Worm (Caenorhabditis elegans): ENCODE results near the gene rab-33.

Gene rab-33

ce11 chrIII:10460427-10461163, 43.1 kb downstream of the rab-33 start, which contains the start of gene ecps-1:
Gene ecps-1, minus strand, starts transcription at chrIII:10460551.
- TF ChIP-seq nhr-19 (GFP tag; conservative IDR thresholded peaks at IDR 0.05): peak; percentile 89
- TF ChIP-seq sup-37 (GFP tag; optimal IDR thresholded peaks at IDR 0.05): peak; percentile 50
- peak; percentile 92 for TF ChIP-seq nhr-20 (tag; optimal IDR thresholded peaks at IDR 0.05)
- TF ChIP-seq elt-2 (tag; optimal IDR thresholded peaks at IDR 0.05): peak; percentile 61
- peak; percentile 98 for TF ChIP-seq rnt-1 (tag; optimal IDR thresholded peaks at IDR 0.05)
- TF ChIP-seq swsn-7 (tag; optimal IDR thresholded peaks at IDR 0.05): peak; percentile 91
- TF ChIP-seq ztf-11 (tag; optimal IDR thresholded peaks at IDR 0.05): peak in 1 of 2 experiments; percentile 95
- TF ChIP-seq pax-3 (tag; optimal IDR thresholded peaks at IDR 0.05): peak; percentile 93
- no peak for TF ChIP-seq nhr-84 (tag; optimal IDR thresholded peaks at IDR 0.05)
- peak; percentile 81 for TF ChIP-seq egl-13 (tag; optimal IDR thresholded peaks at IDR 0.05)
- TF ChIP-seq ceh-88 (GFP tag; IDR thresholded peaks at IDR 0.05): peak; percentile 90
- TF ChIP-seq isw-1 (GFP tag; IDR thresholded peaks at IDR 0.05): peak; percentile 86
- peak; percentile 91 for TF ChIP-seq ceh-63 (GFP tag; optimal IDR thresholded peaks at IDR 0.05)
- TF ChIP-seq lir-3 (tag; optimal IDR thresholded peaks at IDR 0.05; ENCODE audit: poor library complexity): peak; percentile 95
- TF ChIP-seq ceh-82 (tag; optimal IDR thresholded peaks at IDR 0.05): peak; percentile 80 to 92 (median 90)
- TF ChIP-seq xbp-1 (tag; optimal IDR thresholded peaks at IDR 0.05): peak; percentile 92
- peak; percentile 83 for TF ChIP-seq lin-13 (GFP tag; optimal IDR thresholded peaks at IDR 0.05)
- TF ChIP-seq snpc-4 (tag; optimal IDR thresholded peaks at IDR 0.05): peak; percentile 50
- no peak for TF ChIP-seq blmp-1 (tag; optimal IDR thresholded peaks at IDR 0.05)
- TF ChIP-seq unc-86 (tag; optimal IDR thresholded peaks at IDR 0.05): peak; percentile 87
- no peak for TF ChIP-seq C34B4.2 (tag; optimal IDR thresholded peaks at IDR 0.05)
- no peak for TF ChIP-seq unc-62 (GFP tag; optimal IDR thresholded peaks at IDR 0.05)
- peak; percentile 92 for TF ChIP-seq tbx-2 (tag; optimal IDR thresholded peaks at IDR 0.05)
- peak; percentile 81 for TF ChIP-seq jun-1 (tag; optimal IDR thresholded peaks at IDR 0.05)
- peak; percentile 51 for TF ChIP-seq ztf-4 (tag; optimal IDR thresholded peaks at IDR 0.05)
- TF ChIP-seq sptf-1 (tag; optimal IDR thresholded peaks at IDR 0.05): no peak
- TF ChIP-seq nhr-77 (tag; optimal IDR thresholded peaks at IDR 0.05): peak; percentile 79
- peak; percentile 77 for TF ChIP-seq ceh-90 (tag; optimal IDR thresholded peaks at IDR 0.05)
- no peak for TF ChIP-seq nhr-76 (tag; optimal IDR thresholded peaks at IDR 0.05)
- TF ChIP-seq nhr-47 (tag; optimal IDR thresholded peaks at IDR 0.05): peak; percentile 94
- no peak for TF ChIP-seq nhr-12 (tag; optimal IDR thresholded peaks at IDR 0.05)
- TF ChIP-seq nhr-237 (tag; optimal IDR thresholded peaks at IDR 0.05): peak; percentile 68
- TF ChIP-seq snu-23 (GFP tag; optimal IDR thresholded peaks at IDR 0.05): peak; percentile 94
- peak; percentile 61; the same call in 1 of the 2 replicates for TF ChIP-seq grh-1 (GFP tag; IDR thresholded peaks at IDR 0.05)
- peak; percentile 96 for TF ChIP-seq nhr-90 (tag; optimal IDR thresholded peaks at IDR 0.05; ENCODE audit: poor library complexity)
- peak; percentile 92 for TF ChIP-seq nhr-85 (tag)
- TF ChIP-seq fkh-4 (tag; optimal IDR thresholded peaks at IDR 0.05; ENCODE audit: borderline replicate concordance): peak; percentile 76
- TF ChIP-seq skn-1 (tag; optimal IDR thresholded peaks at IDR 0.05): peak; percentile 98
- peak; percentile 89 for TF ChIP-seq aly-2 (tag; optimal IDR thresholded peaks at IDR 0.05)
- TF ChIP-seq unc-98 (GFP tag; IDR thresholded peaks at IDR 0.05): peak; percentile 96
- TF ChIP-seq Y116A8C.19 (tag; optimal IDR thresholded peaks at IDR 0.05; ENCODE audit: borderline replicate concordance): peak; percentile 21
- no peak for TF ChIP-seq hlh-17 (GFP tag; optimal IDR thresholded peaks at IDR 0.05; ENCODE audit: borderline replicate concordance)
- no peak for TF ChIP-seq efl-3 (GFP tag; optimal IDR thresholded peaks at IDR 0.05)
- no peak for TF ChIP-seq alr-1 (tag; optimal IDR thresholded peaks at IDR 0.05; ENCODE audit: borderline replicate concordance)
- TF ChIP-seq nhr-28 (tag; optimal IDR thresholded peaks at IDR 0.05): no peak
- peak; percentile 88 to 92 for TF ChIP-seq efl-1 (optimal IDR thresholded peaks at IDR 0.05)
- peak; percentile 78 to 98 for TF ChIP-seq efl-1 (GFP tag; optimal IDR thresholded peaks at IDR 0.05 in 1 of 2)
- peak; percentile 83 for TF ChIP-seq lin-39 (tag; optimal IDR thresholded peaks at IDR 0.05)
- peak; percentile 70 for TF ChIP-seq zip-4 (GFP tag; optimal IDR thresholded peaks at IDR 0.05)
- no peak for TF ChIP-seq pag-3 (tag; optimal IDR thresholded peaks at IDR 0.05; ENCODE audit: borderline replicate concordance, insufficient read depth)
- peak; percentile 80 for TF ChIP-seq dsc-1 (tag; optimal IDR thresholded peaks at IDR 0.05)

Measured in whole organism, L1 larva.